Fruit fly (Drosophila melanogaster) whole organism, adult: ENCODE measurements around the gene CheB74a.

Experiments used
- CG11617 ChIP-seq: fragments of 200-800 bp; sonication (Bioruptor generic); optimal IDR thresholded peaks from 2 replicates; lab custom pipeline; 2017; ENCODE audit warnings: mild to moderate bottlenecking, missing biosample characterization, missing genetic modification reagents, missing genetic modification characterization
- CG5204 ChIP-seq: fragments of 200-800 bp; sonication (Bioruptor generic); optimal IDR thresholded peaks from 2 replicates; lab custom pipeline; 2016; ENCODE audit warnings: missing biosample characterization, missing genetic modification characterization
- CG7045 ChIP-seq: fragments of 200-800 bp; sonication (Bioruptor generic); optimal IDR thresholded peaks from 2 replicates; lab custom pipeline; 2017; ENCODE audit warnings: missing biosample characterization, mild to moderate bottlenecking, missing genetic modification characterization
- Crg-1 ChIP-seq: fragments of 200-800 bp; sonication (Bioruptor generic); optimal IDR thresholded peaks from 2 replicates; lab custom pipeline; 2016; ENCODE audit warnings: missing biosample characterization, missing genetic modification characterization
- Mnt ChIP-seq: fragments of 200-800 bp; sonication (Bioruptor generic); optimal IDR thresholded peaks from 2 replicates; lab custom pipeline; 2016; ENCODE audit warnings: missing biosample characterization, mild to moderate bottlenecking, missing genetic modification characterization
- bab1 ChIP-seq: fragments of 200-800 bp; sonication (Bioruptor generic); optimal IDR thresholded peaks from 3 replicates; lab custom pipeline; 2019; ENCODE audit warnings: missing biosample characterization, mild to moderate bottlenecking, missing genetic modification characterization, moderate library complexity
- cic ChIP-seq: fragments of 200-800 bp; sonication (Bioruptor generic); optimal IDR thresholded peaks from 2 replicates; lab custom pipeline; 2017; ENCODE audit warnings: missing biosample characterization, mild to moderate bottlenecking, missing genetic modification characterization, moderate library complexity
- kay ChIP-seq: fragments of 200-800 bp; sonication (Bioruptor generic); peaks from one replicate; lab custom pipeline; 2016; ENCODE audit warnings: missing biosample characterization, missing genetic modification characterization, borderline replicate concordance
- ovo ChIP-seq: fragments of 200-800 bp; sonication (Bioruptor generic); optimal IDR thresholded peaks from 2 replicates; lab custom pipeline; 2016; ENCODE audit warnings: missing biosample characterization, missing genetic modification characterization
- tj ChIP-seq: fragments of 200-800 bp; sonication (Bioruptor generic); optimal IDR thresholded peaks from 3 replicates; lab custom pipeline; 2017; ENCODE audit warnings: missing biosample characterization, mild to moderate bottlenecking, missing genetic modification characterization, moderate library complexity

- TF ChIP-seq bab1 (no peak), kay (GFP tag; lab: Kevin White, UChicago) (no peak), CG5204 (GFP tag; lab: Kevin White, UChicago) (no peak), ovo (GFP tag; lab: Kevin White, UChicago) (no peak), Crg-1 (GFP tag; lab: Kevin White, UChicago) (no peak), cic (GFP tag; lab: Kevin White, UChicago) (no peak), tj (GFP tag; lab: Kevin White, UChicago) (no peak), CG7045 (GFP tag; lab: Kevin White, UChicago) (no peak), CG11617 (GFP tag; lab: Kevin White, UChicago) (no peak), Mnt (GFP tag; lab: Kevin White, UChicago) (no peak)
Measured at dm6 chr3L:17750488-17750887, 30.8 kb upstream of the CheB74a start, which contains the start of gene Adgf-B.
